In the genomic region with DNA sequence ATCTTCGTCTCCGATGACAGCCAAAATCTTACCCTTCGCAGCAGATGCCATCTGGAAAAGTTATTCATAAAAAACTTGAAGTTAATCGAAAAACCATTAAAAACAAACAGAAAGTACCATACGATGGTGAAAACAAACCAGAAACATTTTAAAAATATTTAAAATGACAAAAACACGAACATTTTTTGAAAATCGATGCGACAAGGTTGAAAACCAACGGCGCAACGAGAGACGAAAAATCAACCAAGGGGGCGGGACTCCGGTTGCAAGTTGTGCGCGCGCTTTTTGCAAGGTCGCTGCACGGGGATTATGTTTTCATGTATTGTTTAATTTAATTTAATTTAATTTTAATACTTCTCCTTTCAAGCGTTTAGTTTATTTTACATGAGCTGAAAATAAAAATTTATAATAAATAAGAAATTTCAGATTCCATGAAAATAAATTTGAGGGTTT, we compare ENCODE assay signal across 1 worm cellular context.
TF ChIP-seq lines count a peak whose summit lies in the region.

Gene vha-9, minus strand, starts transcription at position 51 of the 453 bp plus-strand sequence.

TF ChIP-seq in whole organism, L1 larva, 84 proteins besides CTCF, POLR2A, EP300 and RAD21 (continued from another document):
- TF ChIP-seq nhr-85 (tag; lab: Kevin White, UChicago) (peak; percentile 57), sox-4 (tag; optimal IDR thresholded peaks at IDR 0.05; lab: Kevin White, UChicago) (peak; percentile 13), fkh-10 (GFP tag; optimal IDR thresholded peaks at IDR 0.05; lab: Kevin White, UChicago) (no peak), nhr-47 (tag; optimal IDR thresholded peaks at IDR 0.05; lab: Kevin White, UChicago) (peak; percentile 76), efl-1 (optimal IDR thresholded peaks at IDR 0.05; lab: Kevin White, UChicago) (peak; percentile 58 to 77), efl-1 (GFP tag; optimal IDR thresholded peaks at IDR 0.05 in 1 of 2; lab: Kevin White, UChicago) (peak; percentile 71 to 97), hlh-17 (GFP tag; optimal IDR thresholded peaks at IDR 0.05; lab: Kevin White, UChicago; ENCODE audit: borderline replicate concordance) (no peak), C04F5.9 (tag; optimal IDR thresholded peaks at IDR 0.05; lab: Kevin White, UChicago) (peak; percentile 14), ztf-11 (tag; optimal IDR thresholded peaks at IDR 0.05; lab: Kevin White, UChicago) (peak in 1 of 2 experiments; percentile 59), dsc-1 (tag; optimal IDR thresholded peaks at IDR 0.05; lab: Kevin White, UChicago) (peak; percentile 70), nhr-84 (tag; optimal IDR thresholded peaks at IDR 0.05; lab: Kevin White, UChicago) (no peak), pag-3 (tag; optimal IDR thresholded peaks at IDR 0.05; lab: Kevin White, UChicago; ENCODE audit: borderline replicate concordance, insufficient read depth) (no peak), fkh-4 (tag; optimal IDR thresholded peaks at IDR 0.05; lab: Kevin White, UChicago; ENCODE audit: borderline replicate concordance) (no peak), unc-130 (tag; optimal IDR thresholded peaks at IDR 0.05; lab: Kevin White, UChicago) (peak; percentile 78), mdl-1 (tag; optimal IDR thresholded peaks at IDR 0.05; lab: Kevin White, UChicago) (peak in 1 of 2 experiments; percentile 57), zip-4 (GFP tag; optimal IDR thresholded peaks at IDR 0.05; lab: Kevin White, UChicago) (no peak), lin-35 (GFP tag; optimal IDR thresholded peaks at IDR 0.05; lab: Kevin White, UChicago) (peak; percentile 55 to 62), mab-9 (GFP tag; IDR thresholded peaks at IDR 0.05; lab: Robert Waterston, UW) (no peak), swsn-7 (tag; optimal IDR thresholded peaks at IDR 0.05; lab: Kevin White, UChicago) (peak; percentile 74), egl-13 (tag; optimal IDR thresholded peaks at IDR 0.05; lab: Kevin White, UChicago) (peak; percentile 4), xbp-1 (tag; optimal IDR thresholded peaks at IDR 0.05; lab: Kevin White, UChicago) (peak; percentile 70), nhr-237 (tag; optimal IDR thresholded peaks at IDR 0.05; lab: Kevin White, UChicago) (no peak), zag-1 (tag; optimal IDR thresholded peaks at IDR 0.05; lab: Kevin White, UChicago) (no peak), skn-1 (tag; optimal IDR thresholded peaks at IDR 0.05; lab: Kevin White, UChicago) (peak; percentile 71), ets-5 (GFP tag; IDR thresholded peaks at IDR 0.05; lab: Robert Waterston, UW) (no peak)
